Fruit fly (Drosophila melanogaster) whole organism, embryonic: Measurements from ENCODE around the gene CG17010.

Source experiments
- Adf1 ChIP-seq: fragments of 200-800 bp; sonication (Bioruptor generic); IDR thresholded peaks from 2 replicates; pipeline ENCODE4 v1.3.6; 2022; ENCODE audit warnings: missing biosample characterization, missing genetic modification characterization
- Aef1 ChIP-seq: fragments of 200-800 bp; sonication (Bioruptor generic); IDR thresholded peaks from 3 replicates; pipeline ENCODE4 v1.3.6; 2022; ENCODE audit warnings: missing biosample characterization, missing genetic modification characterization
- Bdp1 ChIP-seq: fragments of 200-800 bp; sonication (Bioruptor generic); optimal IDR thresholded peaks from 3 replicates; lab custom pipeline; 2016; ENCODE audit warnings: missing biosample characterization, missing genetic modification characterization
- BtbVII ChIP-seq: fragments of 200-800 bp; sonication (Bioruptor generic); optimal IDR thresholded peaks from 3 replicates; lab custom pipeline; 2017; ENCODE audit warnings: missing biosample characterization, mild to moderate bottlenecking, missing genetic modification characterization
- Bteb2 ChIP-seq: fragments of 200-800 bp; sonication (Bioruptor generic); optimal IDR thresholded peaks from 2 replicates; lab custom pipeline; 2016; ENCODE audit warnings: missing biosample characterization, missing genetic modification characterization
- CG10654 ChIP-seq: fragments of 200-800 bp; sonication (Bioruptor generic); optimal IDR thresholded peaks from 2 replicates; lab custom pipeline; 2016; ENCODE audit warnings: missing biosample characterization, missing genetic modification characterization
- CG12744 ChIP-seq: fragments of 200-800 bp; sonication (Bioruptor generic); optimal IDR thresholded peaks from 2 replicates; lab custom pipeline; 2016; ENCODE audit warnings: missing biosample characterization, missing genetic modification characterization
- CG12942 ChIP-seq: fragments of 200-800 bp; sonication (Bioruptor generic); optimal IDR thresholded peaks from 3 replicates; lab custom pipeline; 2016; ENCODE audit warnings: missing biosample characterization, missing genetic modification characterization
- CG15011 ChIP-seq: fragments of 200-800 bp; sonication (Bioruptor generic); optimal IDR thresholded peaks from 3 replicates; lab custom pipeline; 2018; ENCODE audit warnings: missing biosample characterization, mild to moderate bottlenecking, missing genetic modification characterization
- CG17359 ChIP-seq: fragments of 200-800 bp; sonication (Bioruptor generic); optimal IDR thresholded peaks from 3 replicates; lab custom pipeline; 2018; ENCODE audit warnings: missing biosample characterization, mild to moderate bottlenecking, missing genetic modification characterization, moderate library complexity
- CG17829 ChIP-seq: fragments of 200-800 bp; optimal IDR thresholded peaks from 2 replicates; lab custom pipeline; 2019; ENCODE audit warnings: missing biosample characterization, mild to moderate bottlenecking, missing genetic modification characterization, moderate library complexity
- CG2129 ChIP-seq: fragments of 200-800 bp; sonication (Bioruptor generic); IDR thresholded peaks from 2 replicates; pipeline ENCODE4 v1.3.6; 2022; ENCODE audit warnings: missing biosample characterization, missing genetic modification characterization; ENCODE audit not compliant: partially characterized antibody
- CG2889 ChIP-seq: fragments of 200-800 bp; sonication (Bioruptor generic); IDR thresholded peaks from 3 replicates; pipeline ENCODE4 v1.3.6; 2022; ENCODE audit warnings: missing biosample characterization, missing genetic modification characterization
- CG3065 ChIP-seq: fragments of 200-800 bp; sonication (Bioruptor generic); optimal IDR thresholded peaks from 2 replicates; lab custom pipeline; 2016; ENCODE audit warnings: missing biosample characterization, missing genetic modification characterization
- CG32772 ChIP-seq: fragments of 200-800 bp; sonication (Bioruptor generic); IDR thresholded peaks from 2 replicates; pipeline ENCODE4 v1.3.6; 2022; ENCODE audit warnings: missing biosample characterization, missing genetic modification characterization
- CG33557 ChIP-seq: fragments of 200-800 bp; sonication (Bioruptor generic); optimal IDR thresholded peaks from 2 replicates; lab custom pipeline; 2019; ENCODE audit warnings: missing biosample characterization, mild to moderate bottlenecking, missing genetic modification characterization, moderate library complexity
- CG5180 ChIP-seq: fragments of 200-800 bp; sonication (Bioruptor generic); optimal IDR thresholded peaks from 3 replicates; lab custom pipeline; 2017; ENCODE audit warnings: missing biosample characterization, missing genetic modification characterization, mild to moderate bottlenecking, moderate library complexity, missing genetic modification reagents
- CG7372 ChIP-seq: fragments of 200-800 bp; sonication (Bioruptor generic); IDR thresholded peaks from 2 replicates; pipeline ENCODE4 v1.3.6; 2022; ENCODE audit warnings: missing biosample characterization, missing genetic modification characterization
- CG8765 ChIP-seq: fragments of 200-800 bp; sonication (Bioruptor generic); IDR thresholded peaks from 2 replicates; pipeline ENCODE4 v1.3.6; 2022; ENCODE audit warnings: missing biosample characterization, missing genetic modification characterization
- CG8944 ChIP-seq: fragments of 200-800 bp; sonication (Bioruptor generic); optimal IDR thresholded peaks from 3 replicates; lab custom pipeline; 2016; ENCODE audit warnings: missing biosample characterization, missing genetic modification characterization
- Camta ChIP-seq: fragments of 200-800 bp; sonication (Bioruptor generic); optimal IDR thresholded peaks from 2 replicates; lab custom pipeline; 2016; ENCODE audit warnings: missing biosample characterization, missing genetic modification characterization
- CoRest ChIP-seq: fragments of 200-800 bp; sonication (Bioruptor generic); optimal IDR thresholded peaks from 3 replicates; lab custom pipeline; 2018; ENCODE audit warnings: missing biosample characterization, mild to moderate bottlenecking, missing genetic modification characterization, moderate library complexity
- Dbx ChIP-seq: fragments of 200-800 bp; sonication (Bioruptor generic); IDR thresholded peaks from 3 replicates; pipeline ENCODE4 v1.3.6; 2022; ENCODE audit warnings: missing biosample characterization, missing genetic modification characterization
- Dp ChIP-seq: fragments of 200-800 bp; sonication (Bioruptor generic); optimal IDR thresholded peaks from 2 replicates; lab custom pipeline; 2018; ENCODE audit warnings: missing biosample characterization, mild to moderate bottlenecking, missing genetic modification characterization, moderate library complexity
- Fer1 ChIP-seq: fragments of 200-800 bp; sonication (Bioruptor generic); optimal IDR thresholded peaks from 2 replicates; lab custom pipeline; 2017; ENCODE audit warnings: missing biosample characterization, mild to moderate bottlenecking, missing genetic modification characterization
- Fer2 ChIP-seq: fragments of 200-800 bp; sonication (Bioruptor generic); optimal IDR thresholded peaks from 2 replicates; lab custom pipeline; 2018; ENCODE audit warnings: missing biosample characterization, mild to moderate bottlenecking, missing genetic modification characterization, moderate library complexity
- Hand ChIP-seq: fragments of 200-800 bp; sonication (Bioruptor generic); optimal IDR thresholded peaks from 2 replicates; lab custom pipeline; 2017; ENCODE audit warnings: mild to moderate bottlenecking, missing biosample characterization, missing genetic modification reagents, missing genetic modification characterization
- Hr39 ChIP-seq: fragments of >200 bp; optimal IDR thresholded peaks from 2 replicates; lab custom pipeline; 2017
- Hr51 ChIP-seq, 2 experiments: fragments of 200-800 bp; sonication (Bioruptor generic); optimal IDR thresholded peaks; 2 replicates in 1 of 2; 3 replicates in 1 of 2; lab custom pipeline; 2016 to 2018; ENCODE audit warnings: missing biosample characterization in 2 of 2, missing genetic modification characterization in 2 of 2, mild to moderate bottlenecking in 1 of 2, moderate library complexity in 1 of 2
- Hr78 ChIP-seq, 2 experiments: fragments of 200-800 bp in 1 of 2; fragments of >200 bp in 1 of 2; sonication (Bioruptor generic) in 1 of 2; optimal IDR thresholded peaks; 2 replicates each; lab custom pipeline; 2017 to 2019; ENCODE audit warnings: missing biosample characterization in 2 of 2, missing genetic modification characterization in 2 of 2, mild to moderate bottlenecking in 1 of 2, moderate library complexity in 1 of 2
- Jarid2 ChIP-seq: fragments of 200-800 bp; sonication (Bioruptor generic); optimal IDR thresholded peaks from 3 replicates; lab custom pipeline; 2017; ENCODE audit warnings: mild to moderate bottlenecking, missing biosample characterization, missing genetic modification reagents, missing genetic modification characterization
- PHDP ChIP-seq: fragments of 200-800 bp; sonication (Bioruptor generic); optimal IDR thresholded peaks from 3 replicates; lab custom pipeline; 2018; ENCODE audit warnings: missing biosample characterization, mild to moderate bottlenecking, missing genetic modification characterization, moderate library complexity
- Xbp1 ChIP-seq: fragments of 200-800 bp; sonication (Bioruptor generic); optimal IDR thresholded peaks from 3 replicates; lab custom pipeline; 2016; ENCODE audit warnings: missing biosample characterization, mild to moderate bottlenecking, missing genetic modification characterization
- bab2 ChIP-seq: fragments of 200-800 bp; sonication (Bioruptor generic); optimal IDR thresholded peaks from 2 replicates; lab custom pipeline; 2016; ENCODE audit warnings: missing biosample characterization, missing genetic modification characterization
- cad ChIP-seq: fragments of >200 bp; optimal IDR thresholded peaks from 2 replicates; lab custom pipeline; 2017; ENCODE audit warnings: missing biosample characterization, missing genetic modification characterization
- crc ChIP-seq: fragments of 200-800 bp; sonication (Bioruptor generic); optimal IDR thresholded peaks from 2 replicates; lab custom pipeline; 2016; ENCODE audit warnings: missing biosample characterization, missing genetic modification characterization
- crol ChIP-seq: fragments of 200-800 bp; sonication (Bioruptor generic); IDR thresholded peaks from 2 replicates; pipeline ENCODE4 v1.3.6; 2022; ENCODE audit warnings: missing biosample characterization, missing genetic modification characterization
- esg ChIP-seq: fragments of 200-800 bp; sonication (Bioruptor generic); conservative IDR thresholded peaks from 2 replicates; pipeline ENCODE4 v1.3.6; 2022; ENCODE audit warnings: missing biosample characterization, missing genetic modification characterization
- fd3F ChIP-seq: fragments of 200-800 bp; sonication (Bioruptor generic); optimal IDR thresholded peaks from 2 replicates; lab custom pipeline; 2018; ENCODE audit warnings: missing biosample characterization, mild to moderate bottlenecking, missing genetic modification characterization, moderate library complexity
- fd64A ChIP-seq: fragments of 200-800 bp; sonication (Bioruptor generic); optimal IDR thresholded peaks from 3 replicates; lab custom pipeline; 2018; ENCODE audit warnings: missing biosample characterization, mild to moderate bottlenecking, missing genetic modification characterization
- gce ChIP-seq: fragments of 200-800 bp; sonication (Bioruptor generic); IDR thresholded peaks from 3 replicates; pipeline ENCODE4 v1.3.6; 2022; ENCODE audit warnings: missing biosample characterization, missing genetic modification characterization
- gfzf ChIP-seq: fragments of 200-800 bp; sonication (Bioruptor generic); optimal IDR thresholded peaks from 2 replicates; lab custom pipeline; 2016; ENCODE audit warnings: missing biosample characterization, mild to moderate bottlenecking, missing genetic modification characterization, moderate library complexity
- gro ChIP-seq: fragments of 200-800 bp; sonication (Bioruptor generic); optimal IDR thresholded peaks from 2 replicates; lab custom pipeline; 2016; ENCODE audit warnings: missing biosample characterization, missing genetic modification characterization
- jing ChIP-seq: fragments of 200-800 bp; sonication (Bioruptor generic); optimal IDR thresholded peaks from 2 replicates; lab custom pipeline; 2018; ENCODE audit warnings: missing biosample characterization, mild to moderate bottlenecking, missing genetic modification characterization
- mirr ChIP-seq: fragments of 200-800 bp; sonication (Bioruptor generic); optimal IDR thresholded peaks from 3 replicates; lab custom pipeline; 2018; ENCODE audit warnings: missing biosample characterization, mild to moderate bottlenecking, missing genetic modification characterization
- pum ChIP-seq: fragments of 200-800 bp; sonication (Bioruptor generic); optimal IDR thresholded peaks from 2 replicates; lab custom pipeline; 2016; ENCODE audit warnings: missing biosample characterization, missing genetic modification characterization
- schlank ChIP-seq: fragments of 200-800 bp; sonication (Bioruptor generic); optimal IDR thresholded peaks from 2 replicates; lab custom pipeline; 2018; ENCODE audit warnings: missing biosample characterization, mild to moderate bottlenecking, missing genetic modification characterization
- sd ChIP-seq: fragments of 200-800 bp; sonication (Bioruptor generic); optimal IDR thresholded peaks from 3 replicates; lab custom pipeline; 2018; ENCODE audit warnings: missing biosample characterization, mild to moderate bottlenecking, missing genetic modification characterization, moderate library complexity
- sna ChIP-seq: fragments of 200-800 bp; sonication (Bioruptor generic); IDR thresholded peaks from 2 replicates; pipeline ENCODE4 v1.3.6; 2022; ENCODE audit warnings: missing biosample characterization, missing genetic modification characterization; ENCODE audit not compliant: partially characterized antibody
- tap ChIP-seq: fragments of 200-800 bp; optimal IDR thresholded peaks from 3 replicates; lab custom pipeline; 2019; ENCODE audit warnings: missing biosample characterization, mild to moderate bottlenecking, missing genetic modification characterization, moderate library complexity
- vfl ChIP-seq: fragments of 200-800 bp; sonication (Bioruptor generic); optimal IDR thresholded peaks from 2 replicates; lab custom pipeline; 2016; ENCODE audit warnings: missing biosample characterization, missing genetic modification characterization

CG17010 gene

DNA sequence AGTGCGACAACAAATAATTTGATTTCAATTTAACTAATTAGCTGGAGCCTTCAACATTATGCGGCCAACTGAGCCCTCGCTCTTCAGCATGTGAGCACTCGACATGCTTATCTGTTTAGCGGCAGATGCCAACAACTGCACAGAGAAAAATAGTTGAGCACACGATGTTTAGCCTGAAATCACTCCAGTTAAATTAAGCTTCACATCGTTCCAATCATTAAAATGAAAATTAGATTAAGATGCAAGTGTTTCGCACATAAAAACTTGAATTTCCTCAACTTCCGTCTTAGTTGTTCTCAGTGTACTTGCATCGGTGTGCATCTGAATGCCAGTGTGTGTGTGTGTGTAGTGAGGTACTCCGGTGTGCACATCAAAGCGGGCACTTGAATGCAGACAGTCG is 5.4 kb upstream of the CG17010 start (continued):
- TF ChIP-seq Hr39 (lab: Kevin White, UChicago) (no peak), Fer2 (tag; lab: Kevin White, UChicago) (no peak), PHDP (tag; lab: Kevin White, UChicago) (peak; percentile 34), cad (GFP tag; lab: Kevin White, UChicago) (no peak), CG8944 (GFP tag; lab: Kevin White, UChicago) (peak; percentile 51), Hr78 (GFP tag; optimal IDR thresholded peaks at IDR 0.05; lab: Kevin White, UChicago) (no peak), Dbx (GFP tag; lab: Robert Waterston, UW) (no peak), crol (GFP tag; lab: Robert Waterston, UW) (0 out of 2 replicates have a peak, but pooled peaks have one; percentile 37), CG2129 (GFP tag; lab: Robert Waterston, UW) (no peak), CG17359 (tag; lab: Kevin White, UChicago) (peak; percentile 32), Bteb2 (GFP tag; lab: Kevin White, UChicago) (no peak), Camta (peak; percentile 55), sna (no peak), CG15011 (GFP tag; lab: Kevin White, UChicago) (no peak), tap (peak; percentile 16), CG33557 (GFP tag; lab: Kevin White, UChicago) (peak; percentile 70), jing (GFP tag; lab: Kevin White, UChicago) (no peak), CG5180 (GFP tag; lab: Kevin White, UChicago) (no peak), BtbVII (no peak), CG32772 (GFP tag; lab: Robert Waterston, UW) (no peak), CG12942 (GFP tag; lab: Kevin White, UChicago) (no peak), Bdp1 (GFP tag; lab: Kevin White, UChicago) (no peak), Dp (GFP tag; lab: Kevin White, UChicago) (no peak), crc (peak; percentile 22), fd3F (GFP tag; lab: Kevin White, UChicago) (no peak), sd (tag; lab: Kevin White, UChicago) (no peak), gfzf (GFP tag; lab: Kevin White, UChicago) (no peak), gce (no peak), Aef1 (GFP tag; lab: Robert Waterston, UW) (0 out of 3 replicates have a peak, but pooled peaks have one; percentile 28), CG17829 (tag; lab: Kevin White, UChicago) (peak; percentile 40), Adf1 (GFP tag; lab: Robert Waterston, UW) (no peak), vfl (GFP tag; lab: Kevin White, UChicago) (no peak), Xbp1 (peak; percentile 26), Fer1 (GFP tag; lab: Kevin White, UChicago) (no peak), gro (GFP tag; lab: Kevin White, UChicago) (no peak), CG8765 (peak; percentile 48; the same call in 1 of the 2 replicates), Hr51 (GFP tag; optimal IDR thresholded peaks at IDR 0.05; lab: Kevin White, UChicago) (peak in 1 of 2 experiments; percentile 2), CG3065 (no peak), schlank (no peak), CG7372 (GFP tag; lab: Robert Waterston, UW) (no peak), Jarid2 (GFP tag; lab: Kevin White, UChicago) (no peak), mirr (GFP tag; lab: Kevin White, UChicago) (no peak), Hand (GFP tag; lab: Kevin White, UChicago) (no peak), CG12744 (GFP tag; lab: Kevin White, UChicago) (no peak), CG2889 (GFP tag; lab: Robert Waterston, UW) (peak; percentile 32; the same call in 1 of the 3 replicates), CoRest (peak; percentile 37), pum (GFP tag; lab: Kevin White, UChicago) (peak; percentile 48), fd64A (GFP tag; lab: Kevin White, UChicago) (no peak), CG10654 (GFP tag; lab: Kevin White, UChicago) (peak; percentile 38), bab2 (GFP tag; lab: Kevin White, UChicago) (peak; percentile 24), esg (GFP tag; lab: Robert Waterston, UW) (no peak)
